Worm (Caenorhabditis elegans): ENCODE data around the gene T14G8.3.

T14G8.3 gene

DNA sequence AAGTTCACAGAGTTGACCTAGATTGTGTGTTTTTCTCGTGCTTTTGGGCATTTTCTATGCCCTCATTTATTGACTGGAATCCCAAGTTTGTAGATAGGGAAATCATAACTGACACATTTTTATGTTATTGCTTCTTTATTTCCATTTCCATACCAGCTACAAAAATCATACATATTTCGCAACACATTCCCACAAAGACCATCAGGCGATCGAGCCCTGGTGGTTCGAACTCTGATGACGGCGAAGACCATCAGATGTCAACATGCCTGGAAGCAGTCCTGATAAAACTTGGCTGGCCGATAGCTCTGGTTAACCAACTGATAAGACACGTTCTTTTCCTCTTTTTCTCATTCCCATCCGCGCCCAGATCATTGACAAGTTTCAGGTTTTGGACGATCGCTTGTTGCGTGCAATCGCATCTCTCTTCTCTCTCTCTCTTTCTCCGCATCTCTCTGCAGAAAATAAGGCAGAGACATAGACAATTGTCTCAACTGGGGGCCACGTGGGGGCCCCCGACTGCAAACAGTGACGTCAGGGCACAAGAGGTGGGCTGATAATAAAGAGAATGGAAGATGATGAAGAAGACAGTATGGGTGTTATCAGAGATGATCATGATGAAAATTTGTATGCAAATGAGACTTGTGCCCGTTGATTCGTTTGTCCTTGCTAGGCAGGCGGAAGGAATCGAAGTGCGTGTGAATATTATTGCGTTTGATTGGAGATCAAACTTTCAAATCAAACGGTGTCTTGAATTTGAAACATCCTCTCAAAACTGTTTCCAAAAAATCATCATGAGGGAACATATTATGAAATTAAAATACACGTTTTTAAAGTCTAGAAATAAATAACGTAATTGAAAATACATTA, 11.2 kb downstream of the T14G8.3 start (continued):
- TF ChIP-seq ztf-11 (tag; optimal IDR thresholded peaks at IDR 0.05) (no peak), nhr-20 (tag; optimal IDR thresholded peaks at IDR 0.05) (peak; percentile 97), fkh-8 (tag; optimal IDR thresholded peaks at IDR 0.05) (no peak), sup-37 (GFP tag; optimal IDR thresholded peaks at IDR 0.05) (peak; percentile 40)

DNA sequence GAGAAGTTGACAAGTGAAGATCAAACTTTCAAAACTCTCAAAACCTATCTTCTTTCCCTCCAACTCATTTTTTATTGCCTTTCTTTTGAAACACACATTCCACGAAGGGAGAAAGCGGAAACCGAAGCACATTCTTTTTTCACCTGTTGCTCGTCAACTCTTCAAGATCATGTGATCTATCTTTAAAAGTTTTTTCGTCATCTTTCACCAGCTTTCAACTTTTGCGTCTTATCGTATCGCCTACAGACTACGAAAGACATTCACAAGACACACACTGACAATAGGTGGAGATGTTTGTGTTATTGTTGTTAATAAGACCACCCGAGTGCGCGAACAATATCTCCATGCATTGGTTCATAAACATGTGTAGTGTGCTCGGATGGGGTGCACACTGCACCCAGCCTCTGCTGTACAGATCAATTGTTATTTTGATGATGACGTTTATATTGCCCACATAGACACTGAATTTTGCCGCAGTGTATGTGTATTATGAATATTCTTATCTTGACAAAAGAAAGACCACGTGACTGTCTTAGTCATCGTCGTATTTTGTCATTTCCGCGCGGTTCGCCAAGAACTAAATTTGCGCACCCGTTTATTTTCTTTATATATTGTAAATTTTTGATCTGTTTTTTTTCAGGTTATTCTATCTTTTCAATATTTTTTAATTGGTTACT, 12.8 kb downstream of the T14G8.3 start:
- TF ChIP-seq egl-27 (tag; optimal IDR thresholded peaks at IDR 0.05) (no peak), sox-4 (tag; optimal IDR thresholded peaks at IDR 0.05) (no peak), mdl-1 (tag; optimal IDR thresholded peaks at IDR 0.05) (no peak), blmp-1 (tag; optimal IDR thresholded peaks at IDR 0.05) (no peak), swsn-7 (tag; optimal IDR thresholded peaks at IDR 0.05) (peak; percentile 32), irx-1 (tag; optimal IDR thresholded peaks at IDR 0.05) (peak; percentile 16), ces-1 (GFP tag; optimal IDR thresholded peaks at IDR 0.05) (no peak), ceh-63 (GFP tag; optimal IDR thresholded peaks at IDR 0.05) (no peak), mef-2 (tag; optimal IDR thresholded peaks at IDR 0.05) (no peak), skn-1 (tag; optimal IDR thresholded peaks at IDR 0.05) (no peak), ets-5 (GFP tag; IDR thresholded peaks at IDR 0.05) (no peak), mep-1 (tag; optimal IDR thresholded peaks at IDR 0.05) (peak; percentile 4), fkh-4 (tag; optimal IDR thresholded peaks at IDR 0.05; ENCODE audit: borderline replicate concordance) (no peak), alr-1 (tag; optimal IDR thresholded peaks at IDR 0.05; ENCODE audit: borderline replicate concordance) (no peak), elt-2 (tag; optimal IDR thresholded peaks at IDR 0.05) (peak; percentile 70), vab-15 (tag; optimal IDR thresholded peaks at IDR 0.05) (no peak), nhr-71 (tag; optimal IDR thresholded peaks at IDR 0.05) (peak; percentile 93), hlh-4 (tag; optimal IDR thresholded peaks at IDR 0.05) (no peak), hlh-17 (GFP tag; optimal IDR thresholded peaks at IDR 0.05; ENCODE audit: borderline replicate concordance) (no peak), zag-1 (tag; optimal IDR thresholded peaks at IDR 0.05) (no peak), dsc-1 (tag; optimal IDR thresholded peaks at IDR 0.05) (peak; percentile 12), pax-3 (tag; optimal IDR thresholded peaks at IDR 0.05) (no peak), unc-130 (tag; optimal IDR thresholded peaks at IDR 0.05) (no peak), lin-13 (GFP tag; optimal IDR thresholded peaks at IDR 0.05) (no peak), pqm-1 (tag; optimal IDR thresholded peaks at IDR 0.05) (no peak), fkh-10 (GFP tag; optimal IDR thresholded peaks at IDR 0.05) (no peak), snpc-4 (tag; optimal IDR thresholded peaks at IDR 0.05) (no peak), Y116A8C.19 (tag; optimal IDR thresholded peaks at IDR 0.05; ENCODE audit: borderline replicate concordance) (no peak), hpl-2 (GFP tag; optimal IDR thresholded peaks at IDR 0.05) (no peak), nhr-47 (tag; optimal IDR thresholded peaks at IDR 0.05) (peak; percentile 28), F16B12.6 (tag; optimal IDR thresholded peaks at IDR 0.05) (no peak), lin-15B (tag; optimal IDR thresholded peaks at IDR 0.05) (no peak), nhr-20 (tag; optimal IDR thresholded peaks at IDR 0.05) (peak; percentile 58), fkh-8 (tag; optimal IDR thresholded peaks at IDR 0.05) (no peak), nhr-237 (tag; optimal IDR thresholded peaks at IDR 0.05) (no peak), ztf-4 (tag; optimal IDR thresholded peaks at IDR 0.05) (peak; percentile 61), nhr-76 (tag; optimal IDR thresholded peaks at IDR 0.05) (no peak), egl-13 (tag; optimal IDR thresholded peaks at IDR 0.05) (no peak), isw-1 (GFP tag; IDR thresholded peaks at IDR 0.05) (no peak), efl-1 (optimal IDR thresholded peaks at IDR 0.05) (peak in 1 of 2 experiments; percentile 2), efl-1 (GFP tag; optimal IDR thresholded peaks at IDR 0.05 in 1 of 2) (no peak), lin-14 (GFP tag; optimal IDR thresholded peaks at IDR 0.05) (peak; percentile 80), ceh-82 (tag; optimal IDR thresholded peaks at IDR 0.05) (peak in 1 of 3 experiments; percentile 22), nhr-28 (tag; optimal IDR thresholded peaks at IDR 0.05) (no peak), nhr-19 (GFP tag; conservative IDR thresholded peaks at IDR 0.05) (peak; percentile 76), lin-39 (tag; optimal IDR thresholded peaks at IDR 0.05) (peak; percentile 44)

All from whole organism, L1 larva.